Worm (Caenorhabditis elegans) whole organism, young adult: Measurements from ENCODE around the gene F42F12.11.

Source experiments
- B0019.2 ChIP-seq: fragments of 200-800 bp; sonication (Bioruptor generic); conservative IDR thresholded peaks from 2 replicates; pipeline ENCODE4 v1.3.6; 2022; ENCODE audit warnings: missing genetic modification reagents, missing genetic modification characterization, missing compliant biosample characterization
- F10E7.11 ChIP-seq: sonication (generic microtip); optimal IDR thresholded peaks from 2 replicates; lab custom pipeline; 2017; ENCODE audit warnings: mild to moderate bottlenecking, missing genetic modification characterization, moderate library complexity, missing compliant biosample characterization
- F23B12.7 ChIP-seq: sonication (generic microtip); optimal IDR thresholded peaks from 2 replicates; lab custom pipeline; 2017; ENCODE audit warnings: missing genetic modification characterization, mild to moderate bottlenecking, missing compliant biosample characterization, antibody characterized with exemption, moderate library complexity; ENCODE audit not compliant: insufficient read depth
- F33H1.4 ChIP-seq: fragments of 200-800 bp; sonication (Bioruptor generic); IDR thresholded peaks from 2 replicates; pipeline ENCODE4 v1.3.6; 2022; ENCODE audit warnings: missing genetic modification reagents, missing genetic modification characterization, missing compliant biosample characterization
- F39B2.1 ChIP-seq: fragments of 200-800 bp; sonication (Bioruptor generic); IDR thresholded peaks from 2 replicates; pipeline ENCODE4 v1.3.6; 2022; ENCODE audit warnings: missing genetic modification reagents, missing genetic modification characterization, missing compliant biosample characterization
- F57A8.1 ChIP-seq: fragments of 200-800 bp; sonication (Bioruptor generic); optimal IDR thresholded peaks from 2 replicates; lab custom pipeline; 2018; ENCODE audit warnings: mild to moderate bottlenecking, missing genetic modification characterization, moderate library complexity, missing compliant biosample characterization
- Y53G8AR.9 ChIP-seq: fragments of 200-800 bp; sonication (Bioruptor generic); conservative IDR thresholded peaks from 2 replicates; pipeline ENCODE4 v1.3.6; 2022; ENCODE audit warnings: missing genetic modification reagents, missing genetic modification characterization, missing compliant biosample characterization
- Y79H2A.3 ChIP-seq: fragments of 200-800 bp; sonication (Bioruptor generic); conservative IDR thresholded peaks from 2 replicates; pipeline ENCODE4 v1.3.6; 2022; ENCODE audit warnings: missing genetic modification reagents, missing genetic modification characterization, missing compliant biosample characterization
- atf-7 ChIP-seq: sonication (generic microtip); optimal IDR thresholded peaks from 2 replicates; lab custom pipeline; 2017; ENCODE audit warnings: mild to moderate bottlenecking, missing genetic modification characterization, missing compliant biosample characterization
- athp-1 ChIP-seq: sonication (generic microtip); optimal IDR thresholded peaks from 2 replicates; lab custom pipeline; 2017; ENCODE audit warnings: mild to moderate bottlenecking, missing genetic modification characterization, missing compliant biosample characterization
- bed-2 ChIP-seq: fragments of 200-800 bp; sonication (Bioruptor generic); IDR thresholded peaks from 2 replicates; pipeline ENCODE4 v1.3.6; 2022; ENCODE audit warnings: missing genetic modification reagents, missing genetic modification characterization, missing compliant biosample characterization
- ceh-40 ChIP-seq: fragments of 200-800 bp; sonication (Bioruptor generic); IDR thresholded peaks from 2 replicates; pipeline ENCODE4 v1.3.6; 2022; ENCODE audit warnings: missing genetic modification characterization, missing compliant biosample characterization
- ceh-91 ChIP-seq: fragments of 200-800 bp; sonication (Bioruptor generic); IDR thresholded peaks from 2 replicates; pipeline ENCODE4 v1.3.6; 2022; ENCODE audit warnings: missing genetic modification reagents, missing genetic modification characterization, missing compliant biosample characterization
- dpl-1 ChIP-seq: fragments of 150-350 bp; optimal IDR thresholded peaks from 2 replicates; lab custom pipeline; 2014; ENCODE audit warnings: missing biosample characterization, missing genetic modification reagents, missing genetic modification characterization
- efl-1 ChIP-seq: fragments of 150-350 bp; optimal IDR thresholded peaks from 2 replicates; lab custom pipeline; 2014; ENCODE audit warnings: missing biosample characterization, missing genetic modification reagents, missing genetic modification characterization
- egrh-3 ChIP-seq: fragments of 200-800 bp; sonication (Bioruptor generic); IDR thresholded peaks from 2 replicates; pipeline ENCODE4 v1.3.6; 2022; ENCODE audit warnings: missing genetic modification reagents, missing genetic modification characterization, missing compliant biosample characterization
- ekl-4 ChIP-seq: fragments of 200-800 bp; sonication (Bioruptor generic); IDR thresholded peaks from 2 replicates; pipeline ENCODE4 v1.3.6; 2022; ENCODE audit warnings: missing genetic modification reagents, missing genetic modification characterization, missing compliant biosample characterization
- gei-17 ChIP-seq: fragments of 200-800 bp; sonication (Bioruptor generic); optimal IDR thresholded peaks from 2 replicates; lab custom pipeline; 2018; ENCODE audit warnings: mild to moderate bottlenecking, missing genetic modification characterization, missing compliant biosample characterization
- hmg-1.2 ChIP-seq: fragments of 200-800 bp; sonication (Bioruptor generic); IDR thresholded peaks from 2 replicates; pipeline ENCODE4 v1.3.6; 2022; ENCODE audit warnings: missing genetic modification reagents, missing genetic modification characterization, missing compliant biosample characterization
- let-526 ChIP-seq: fragments of 200-800 bp; sonication (Bioruptor generic); IDR thresholded peaks from 2 replicates; pipeline ENCODE4 v1.3.6; 2022; ENCODE audit warnings: missing genetic modification reagents, missing genetic modification characterization, missing compliant biosample characterization
- lin-26 ChIP-seq: fragments of 200-800 bp; sonication (Bioruptor generic); IDR thresholded peaks from 2 replicates; pipeline ENCODE4 v1.3.6; 2022; ENCODE audit warnings: missing genetic modification reagents, missing genetic modification characterization, missing compliant biosample characterization
- lin-35 ChIP-seq, 3 experiments: fragments of 150-350 bp in 2 of 3; sonication (generic microtip) in 1 of 3; optimal IDR thresholded peaks; 2 replicates each; lab custom pipeline; 2014 to 2018; ENCODE audit warnings: missing biosample characterization in 3 of 3, missing genetic modification characterization in 3 of 3, missing genetic modification reagents in 3 of 3
- lsl-1 ChIP-seq: fragments of 200-800 bp; sonication (Bioruptor generic); optimal IDR thresholded peaks from 2 replicates; lab custom pipeline; 2018; ENCODE audit warnings: mild to moderate bottlenecking, missing genetic modification characterization, moderate library complexity, missing compliant biosample characterization
- madf-6 ChIP-seq: fragments of 200-800 bp; sonication (Bioruptor generic); IDR thresholded peaks from 2 replicates; pipeline ENCODE4 v1.3.6; 2022; ENCODE audit warnings: missing genetic modification reagents, missing genetic modification characterization, missing compliant biosample characterization
- madf-8 ChIP-seq: fragments of 200-800 bp; sonication (Bioruptor generic); conservative IDR thresholded peaks from 2 replicates; pipeline ENCODE4 v1.3.6; 2022; ENCODE audit warnings: missing genetic modification reagents, missing genetic modification characterization, missing compliant biosample characterization
- mel-28 ChIP-seq: sonication (generic microtip); optimal IDR thresholded peaks from 2 replicates; lab custom pipeline; 2016; ENCODE audit warnings: borderline replicate concordance, mild to moderate bottlenecking, missing genetic modification characterization, missing compliant biosample characterization
- mes-4 ChIP-seq: sonication (generic microtip); optimal IDR thresholded peaks from 2 replicates; lab custom pipeline; 2016; ENCODE audit warnings: missing genotype, missing genetic modification characterization, missing compliant biosample characterization
- nfya-2 ChIP-seq: fragments of 200-800 bp; sonication (Bioruptor generic); IDR thresholded peaks from 2 replicates; pipeline ENCODE4 v1.3.6; 2022; ENCODE audit warnings: missing genetic modification reagents, missing genetic modification characterization, missing compliant biosample characterization
- nhr-27 ChIP-seq: fragments of 200-800 bp; sonication (Bioruptor generic); optimal IDR thresholded peaks from 2 replicates; lab custom pipeline; 2018; ENCODE audit warnings: mild to moderate bottlenecking, missing genetic modification characterization, moderate library complexity, missing compliant biosample characterization
- nhr-90 ChIP-seq: sonication (generic microtip); optimal IDR thresholded peaks from 2 replicates; lab custom pipeline; 2016; ENCODE audit warnings: missing genotype, mild to moderate bottlenecking, missing genetic modification characterization, missing compliant biosample characterization
- snpc-1.3 ChIP-seq: sonication (generic microtip); optimal IDR thresholded peaks from 2 replicates; lab custom pipeline; 2017; ENCODE audit warnings: missing genetic modification characterization, mild to moderate bottlenecking, missing compliant biosample characterization, antibody characterized with exemption, moderate library complexity, missing genotype, missing genetic modification reagents; ENCODE audit not compliant: insufficient read depth
- somi-1 ChIP-seq: fragments of 200-800 bp; sonication (Bioruptor generic); optimal IDR thresholded peaks from 2 replicates; lab custom pipeline; 2018; ENCODE audit warnings: mild to moderate bottlenecking, missing genetic modification characterization, missing compliant biosample characterization
- sptf-2 ChIP-seq: fragments of 200-800 bp; sonication (Bioruptor generic); optimal IDR thresholded peaks from 2 replicates; lab custom pipeline; 2018; ENCODE audit warnings: mild to moderate bottlenecking, missing genetic modification characterization, missing compliant biosample characterization
- tbx-9 ChIP-seq: sonication (generic microtip); optimal IDR thresholded peaks from 2 replicates; lab custom pipeline; 2016; ENCODE audit warnings: borderline replicate concordance, missing genetic modification characterization, inconsistent platforms, missing compliant biosample characterization
- tlf-1 ChIP-seq: fragments of 200-800 bp; sonication (Bioruptor generic); optimal IDR thresholded peaks from 2 replicates; lab custom pipeline; 2018; ENCODE audit warnings: mild to moderate bottlenecking, missing genetic modification characterization, missing compliant biosample characterization
- unc-130 ChIP-seq: sonication (generic microtip); optimal IDR thresholded peaks from 2 replicates; lab custom pipeline; 2016; ENCODE audit warnings: missing genetic modification reagents, missing genetic modification characterization, missing compliant biosample characterization
- xnd-1 ChIP-seq: sonication (generic microtip); optimal IDR thresholded peaks from 2 replicates; lab custom pipeline; 2016; ENCODE audit warnings: missing genotype, missing genetic modification reagents, missing genetic modification characterization, missing compliant biosample characterization
- zim-3 ChIP-seq: sonication (generic microtip); optimal IDR thresholded peaks from 2 replicates; lab custom pipeline; 2017; ENCODE audit warnings: mild to moderate bottlenecking, missing genetic modification characterization, moderate library complexity, missing compliant biosample characterization
- ztf-18 ChIP-seq: sonication (generic microtip); optimal IDR thresholded peaks from 2 replicates; lab custom pipeline; 2016; ENCODE audit warnings: missing genotype, mild to moderate bottlenecking, missing genetic modification characterization, missing compliant biosample characterization
- ztf-25 ChIP-seq: fragments of 200-800 bp; sonication (Bioruptor generic); IDR thresholded peaks from 2 replicates; pipeline ENCODE4 v1.3.6; 2022; ENCODE audit warnings: missing genetic modification reagents, missing genetic modification characterization, missing compliant biosample characterization
- ztf-26 ChIP-seq: sonication (generic microtip); optimal IDR thresholded peaks from 2 replicates; lab custom pipeline; 2017; ENCODE audit warnings: missing genetic modification characterization, missing compliant biosample characterization
- ztf-6 ChIP-seq: fragments of 200-800 bp; sonication (Bioruptor generic); IDR thresholded peaks from 2 replicates; pipeline ENCODE4 v1.3.6; 2022; ENCODE audit warnings: missing genetic modification reagents, missing genetic modification characterization, missing compliant biosample characterization

Gene F42F12.11

DNA sequence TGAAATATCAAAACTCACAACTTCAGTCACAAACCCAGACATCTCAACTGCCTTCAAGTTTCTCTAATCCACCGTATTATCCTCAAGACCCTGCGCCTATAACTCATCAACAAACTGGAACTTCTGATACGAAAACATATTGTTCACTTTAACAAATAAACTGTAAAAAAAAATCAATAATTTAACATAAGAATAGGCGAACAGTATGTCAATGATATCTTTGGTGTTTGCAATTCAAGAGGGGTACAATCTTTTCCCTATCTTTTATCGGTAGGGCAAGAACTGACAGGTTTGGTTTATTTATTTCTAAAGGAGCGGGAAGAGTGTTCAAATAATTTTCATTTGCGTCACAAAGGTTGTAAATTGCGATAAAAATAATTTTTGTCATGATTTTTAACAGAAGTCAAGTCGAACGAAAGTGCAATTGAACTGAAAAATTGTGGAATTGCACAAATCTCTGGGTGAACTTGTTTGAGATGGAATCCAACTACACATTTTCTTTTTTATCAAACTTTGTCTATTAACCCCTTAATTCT is 16.2 kb downstream of the F42F12.11 start (continued):
- TF ChIP-seq tbx-9 (tag; lab: Kevin White, UChicago) (no peak), ztf-18 (peak; percentile 79), somi-1 (peak; percentile 97), mes-4 (tag; lab: Kevin White, UChicago) (no peak), egrh-3 (GFP tag; lab: Robert Waterston, UW) (0 out of 2 replicates have a peak, but pooled peaks have one; percentile 16)
- TF ChIP-seq, all 124 proteins: peak for 82

DNA sequence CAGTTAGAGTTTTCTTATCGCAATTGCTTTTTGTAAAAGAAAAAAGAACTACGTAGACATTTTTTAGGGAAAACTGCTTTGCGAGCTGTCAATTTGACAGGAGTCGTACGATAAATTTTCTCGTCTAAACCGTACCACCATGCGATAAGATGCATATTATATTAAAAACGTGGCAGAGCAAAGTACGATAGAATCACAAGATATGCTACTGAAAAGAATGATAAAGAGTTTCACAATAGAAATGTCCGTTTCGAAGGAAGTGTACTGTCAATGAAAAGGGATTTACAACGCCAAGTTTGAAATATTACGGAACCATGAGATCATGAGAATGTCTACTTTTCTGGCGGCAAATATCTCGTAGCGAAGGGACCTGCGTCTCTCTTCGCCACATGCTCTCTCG is 18.0 kb downstream of the F42F12.11 start, which contains the start of gene F19H6.5:
Gene F19H6.5, minus strand, starts transcription at position 101 of the 400 bp plus-strand sequence.
- peak; percentile 27; the same call in 1 of the 2 replicates for TF ChIP-seq hmg-1.2 (GFP tag; lab: Robert Waterston, UW)
- no peak for TF ChIP-seq nfya-2 (GFP tag; lab: Robert Waterston, UW)
- TF ChIP-seq sptf-2 = no peak
- TF ChIP-seq ceh-40 (GFP tag; lab: Robert Waterston, UW) = no peak

DNA sequence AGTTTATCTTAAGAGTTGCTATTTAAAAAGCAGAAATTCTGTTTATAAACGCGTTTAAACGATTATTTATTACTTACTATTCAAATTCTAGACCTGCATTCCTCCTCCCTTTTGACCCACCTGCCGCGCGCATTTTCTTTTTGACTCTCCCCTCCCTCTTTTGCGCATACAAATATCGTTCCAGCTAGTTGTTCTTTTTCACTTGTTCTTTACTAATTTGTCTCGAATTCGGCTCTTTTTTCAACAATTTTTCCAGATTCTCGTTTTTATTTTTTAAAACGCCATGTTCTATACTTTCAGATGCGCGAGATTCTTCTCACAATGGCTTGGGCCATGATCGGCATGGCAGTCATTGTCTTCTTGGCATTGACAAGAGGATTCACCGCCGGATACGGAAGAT is 18.6 kb downstream of the F42F12.11 start, which contains the start of gene F19H6.4:
Gene F19H6.4, plus strand, starts transcription at position 301 of the 400 bp plus-strand sequence.
- TF ChIP-seq F23B12.7 (tag; lab: Kevin White, UChicago) (no peak), ztf-6 (GFP tag; lab: Robert Waterston, UW) (no peak), madf-8 (GFP tag; lab: Robert Waterston, UW) (0 out of 2 replicates have a peak, but pooled peaks have one; percentile 15), lin-26 (no peak), athp-1 (tag; lab: Kevin White, UChicago) (no peak), bed-2 (GFP tag; lab: Robert Waterston, UW) (no peak), F57A8.1 (no peak), F33H1.4 (GFP tag; lab: Robert Waterston, UW) (no peak), snpc-1.3 (tag; lab: Kevin White, UChicago) (no peak), madf-6 (GFP tag; lab: Robert Waterston, UW) (peak; percentile 61; the same call in 1 of the 2 replicates), ztf-25 (GFP tag; lab: Robert Waterston, UW) (no peak), F39B2.1 (GFP tag; lab: Robert Waterston, UW) (no peak), egrh-3 (GFP tag; lab: Robert Waterston, UW) (no peak), mes-4 (tag; lab: Kevin White, UChicago) (no peak), efl-1 (peak; percentile 42), sptf-2 (no peak), gei-17 (GFP tag; lab: Kevin White, UChicago) (no peak), ceh-91 (GFP tag; lab: Robert Waterston, UW) (no peak)

DNA sequence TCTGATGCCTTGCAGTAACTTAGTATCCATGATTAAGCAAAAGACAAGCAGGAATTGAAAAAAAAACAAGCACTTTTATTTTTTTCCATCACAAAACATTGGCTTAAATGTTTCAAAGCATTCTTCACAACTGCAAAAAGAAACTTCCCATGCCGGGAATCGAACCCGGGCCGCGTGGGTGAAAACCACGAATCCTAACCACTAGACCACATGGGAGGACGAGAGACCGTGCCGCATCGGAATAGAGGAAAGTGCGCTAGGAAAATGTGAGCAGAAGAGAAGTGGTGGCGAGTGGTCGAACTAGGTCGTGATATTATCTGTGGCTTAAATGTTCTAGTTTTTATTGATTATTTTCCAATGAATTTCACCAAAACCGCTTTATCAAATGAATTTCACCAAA is 20.7 kb downstream of the F42F12.11 start:
- TF ChIP-seq lsl-1 (GFP tag; lab: Kevin White, UChicago) (no peak), nhr-90 (peak; percentile 54), zim-3 (tag; lab: Kevin White, UChicago) (no peak), Y53G8AR.9 (GFP tag; lab: Robert Waterston, UW) (no peak), F10E7.11 (no peak), Y79H2A.3 (no peak), atf-7 (tag; lab: Kevin White, UChicago) (no peak), somi-1 (peak; percentile 31), ztf-26 (peak; percentile 8), unc-130 (GFP tag; lab: Kevin White, UChicago) (no peak), nhr-27 (no peak), F39B2.1 (GFP tag; lab: Robert Waterston, UW) (no peak), snpc-1.3 (tag; lab: Kevin White, UChicago) (peak; percentile 59), ztf-18 (peak; percentile 52), B0019.2 (GFP tag; lab: Robert Waterston, UW) (no peak), xnd-1 (tag; lab: Kevin White, UChicago) (no peak), mel-28 (no peak), hmg-1.2 (GFP tag; lab: Robert Waterston, UW) (peak; percentile 80), tlf-1 (GFP tag; lab: Kevin White, UChicago) (no peak), dpl-1 (GFP tag; lab: Kevin White, UChicago) (no peak), let-526 (GFP tag; lab: Robert Waterston, UW) (no peak), ekl-4 (peak; percentile 41; the same call in 1 of the 2 replicates), lin-35 (GFP tag; optimal IDR thresholded peaks at IDR 0.05; lab: Kevin White, UChicago) (no peak), athp-1 (tag; lab: Kevin White, UChicago) (no peak)
